Worm (Caenorhabditis elegans) whole organism, mixed stage, embryonic: ENCODE measurements around the gene acc-4.

ENCODE experiments used
- bed-3 ChIP-seq: fragments of 200-800 bp; sonication (Bioruptor generic); optimal IDR thresholded peaks from 3 replicates; lab custom pipeline; 2018; ENCODE audit warnings: mild to moderate bottlenecking, missing genetic modification characterization, moderate library complexity, missing compliant biosample characterization
- snpc-4 ChIP-seq: fragments of 150-350 bp; optimal IDR thresholded peaks from 2 replicates; lab custom pipeline; 2014; ENCODE audit warnings: missing biosample characterization, missing genetic modification characterization
- unc-39 ChIP-seq: fragments of 150-350 bp; optimal IDR thresholded peaks from 2 replicates; lab custom pipeline; 2014; ENCODE audit warnings: missing biosample characterization, missing genetic modification characterization

DNA sequence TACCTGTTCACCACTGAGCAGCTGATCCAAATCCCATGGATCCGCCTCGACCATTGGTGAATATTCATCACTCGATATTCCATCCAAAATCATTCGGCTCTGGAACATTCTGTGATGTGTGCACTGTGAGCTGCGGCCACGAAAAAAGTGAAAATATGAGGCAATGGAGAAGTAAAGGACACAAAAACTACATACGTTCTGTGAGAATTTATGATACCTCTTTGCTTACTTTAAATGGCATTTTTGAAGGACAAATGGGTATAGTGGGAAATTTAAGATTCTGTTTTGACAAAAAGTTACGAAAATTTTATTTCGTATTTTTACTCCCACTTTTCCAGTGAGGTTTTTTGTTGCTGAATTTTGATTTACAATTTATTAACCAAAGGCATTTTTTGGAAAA lies 8.5 kb upstream of the acc-4 start, which contains the start of gene twk-40:
- no peak for TF ChIP-seq unc-39
- no peak for TF ChIP-seq bed-3 (GFP tag; lab: Kevin White, UChicago)
- TF ChIP-seq snpc-4: no peak
